Worm (Caenorhabditis elegans) whole organism, L2 larva: ENCODE measurements around the gene F54B8.1.
"Not testable (repeated sequence)": the region's sequence is repeated elsewhere in the genome, so short reads cannot be mapped to it uniquely, and the experiment has no call there.

Source experiments
- lin-39 ChIP-seq: fragments of 150-350 bp; optimal IDR thresholded peaks from 2 replicates; lab custom pipeline; 2014; ENCODE audit warnings: missing biosample characterization, missing genetic modification reagents, missing genetic modification characterization
- nhr-23 ChIP-seq: fragments of 150-350 bp; optimal IDR thresholded peaks from 2 replicates; lab custom pipeline; 2014; ENCODE audit warnings: missing biosample characterization, missing genetic modification reagents, missing genetic modification characterization

- TF ChIP-seq nhr-23, lin-39 (tag; lab: Kevin White, UChicago): not testable (repeated sequence)
Observed at ce11 chrV:15803748-15804147, 6.8 kb upstream of the F54B8.1 start, which contains the start of gene T26E4.18.
